Fruit fly (Drosophila melanogaster): ENCODE results near the gene Dic61B.

The Dic61B gene

DNA sequence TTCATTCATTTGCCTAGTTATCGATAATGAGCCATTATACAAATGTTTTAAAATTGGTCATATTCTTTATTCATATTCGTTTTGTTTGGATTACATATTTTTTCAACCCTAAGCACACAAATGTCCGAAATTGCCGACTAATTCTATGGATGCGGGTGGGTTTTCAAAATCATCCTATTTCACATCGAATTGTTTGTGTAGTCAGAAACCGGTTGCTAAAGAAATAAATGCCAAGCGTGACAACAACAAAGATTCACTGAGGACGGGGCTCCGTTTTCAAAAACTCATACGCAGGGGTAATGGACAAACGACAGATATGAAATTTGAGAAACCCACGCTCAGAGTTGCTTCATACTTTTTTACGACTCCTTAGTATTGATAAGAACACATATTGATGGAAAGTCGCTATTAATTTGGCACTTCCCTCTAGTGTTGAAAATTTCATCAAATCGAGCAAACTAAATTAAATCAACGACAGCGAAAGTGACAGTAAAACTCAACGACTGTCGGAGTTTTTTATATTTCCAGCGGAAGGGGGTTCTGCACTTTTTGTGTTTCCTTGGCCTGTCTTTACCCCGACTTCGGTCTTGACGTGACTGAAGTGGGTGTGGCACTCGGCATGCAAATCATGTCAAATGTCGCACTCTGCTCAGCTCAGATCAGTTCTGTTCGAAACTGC lies 7.2 kb upstream of the Dic61B start:
- TF ChIP-seq tj (GFP tag; optimal IDR thresholded peaks at IDR 0.05) = peak; percentile 7
- no peak for TF ChIP-seq CG7101 (tag; optimal IDR thresholded peaks at IDR 0.05)

DNA sequence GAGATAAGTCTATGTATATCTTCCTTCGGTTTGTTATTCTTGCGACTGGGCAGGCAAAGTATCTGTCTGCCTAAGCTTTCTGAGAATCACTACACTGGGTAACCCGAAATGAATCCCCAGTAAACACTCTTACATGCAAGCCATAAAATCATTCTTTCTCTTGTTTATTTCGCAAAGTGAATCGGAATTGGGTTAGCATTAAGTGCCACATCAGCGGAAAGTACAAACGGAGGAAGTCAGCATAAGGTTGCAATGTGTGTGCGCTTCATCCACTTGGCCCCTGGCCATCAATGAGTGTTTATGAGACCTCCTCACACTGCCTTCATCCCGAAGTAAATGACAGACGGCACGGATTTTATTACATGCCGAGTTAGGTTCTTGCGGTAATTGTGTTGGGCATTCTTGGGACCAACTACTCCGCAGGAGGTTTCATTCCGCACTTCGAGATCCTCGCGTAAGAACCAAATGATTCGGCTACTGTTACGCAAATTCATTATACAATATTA lies 5.3 kb upstream of the Dic61B start:
- TF ChIP-seq tj (GFP tag; optimal IDR thresholded peaks at IDR 0.05) = peak; percentile 98
- no peak for TF ChIP-seq CG7101 (tag; optimal IDR thresholded peaks at IDR 0.05)

DNA sequence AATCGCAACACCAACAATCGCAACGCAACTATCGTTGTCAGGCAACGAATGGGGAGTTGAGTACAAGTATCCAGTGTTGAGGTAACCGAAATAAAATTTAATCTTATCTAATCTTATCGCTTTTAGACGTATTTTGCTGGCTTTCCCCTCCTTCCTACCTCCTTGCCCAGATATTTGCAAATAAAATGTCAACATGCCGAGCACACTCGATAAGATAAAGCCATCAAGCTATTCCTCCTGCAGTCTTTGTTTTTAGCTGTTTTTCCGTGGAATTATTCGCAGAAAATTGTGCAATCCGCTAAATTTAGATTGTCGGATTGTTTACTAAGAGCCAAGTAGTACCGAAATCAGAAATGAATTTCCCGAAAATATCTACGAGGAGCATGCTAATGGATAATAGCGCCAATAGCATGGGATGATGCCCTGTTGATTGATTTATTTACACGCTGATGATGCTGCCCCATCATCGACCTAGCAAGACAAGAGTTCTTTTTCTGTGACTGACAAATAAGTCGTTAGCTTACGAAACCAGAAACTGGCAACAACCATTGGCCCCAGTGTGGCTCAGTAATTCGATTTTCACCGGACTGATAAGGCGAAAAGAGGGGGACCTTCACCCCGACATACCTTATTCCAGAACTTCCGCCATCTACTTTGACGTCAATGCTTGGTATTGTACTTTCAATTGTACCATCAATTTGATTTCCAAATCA lies 4.4 kb upstream of the Dic61B start:
- TF ChIP-seq Clk (GFP tag; optimal IDR thresholded peaks at IDR 0.05) (peak; percentile 4), Crg-1 (GFP tag; optimal IDR thresholded peaks at IDR 0.05) (no peak), CG33017 (tag; optimal IDR thresholded peaks at IDR 0.05) (peak; percentile 70), Hr96 (GFP tag; optimal IDR thresholded peaks at IDR 0.05) (no peak), CG11617 (GFP tag; optimal IDR thresholded peaks at IDR 0.05) (peak; percentile 31), ovo (GFP tag; optimal IDR thresholded peaks at IDR 0.05) (peak; percentile 30), Mnt (GFP tag; optimal IDR thresholded peaks at IDR 0.05) (peak; percentile 58), CG5204 (GFP tag; optimal IDR thresholded peaks at IDR 0.05) (no peak), cnc (optimal IDR thresholded peaks at IDR 0.05) (no peak), pad (GFP tag; optimal IDR thresholded peaks at IDR 0.05) (no peak), toe (GFP tag; optimal IDR thresholded peaks at IDR 0.05) (no peak), bab1 (GFP tag; optimal IDR thresholded peaks at IDR 0.05) (no peak), cic (GFP tag; optimal IDR thresholded peaks at IDR 0.05) (peak; percentile 88), CG14711 (tag; optimal IDR thresholded peaks at IDR 0.05) (no peak), CG12768 (GFP tag; optimal IDR thresholded peaks at IDR 0.05) (peak; percentile 19), CG1620 (GFP tag; optimal IDR thresholded peaks at IDR 0.05) (no peak), kay (GFP tag; ENCODE audit: borderline replicate concordance) (peak; percentile 96), CG7045 (GFP tag; optimal IDR thresholded peaks at IDR 0.05) (peak; percentile 19), CG7101 (tag; optimal IDR thresholded peaks at IDR 0.05) (peak; percentile 59), tj (GFP tag; optimal IDR thresholded peaks at IDR 0.05) (no peak)

DNA sequence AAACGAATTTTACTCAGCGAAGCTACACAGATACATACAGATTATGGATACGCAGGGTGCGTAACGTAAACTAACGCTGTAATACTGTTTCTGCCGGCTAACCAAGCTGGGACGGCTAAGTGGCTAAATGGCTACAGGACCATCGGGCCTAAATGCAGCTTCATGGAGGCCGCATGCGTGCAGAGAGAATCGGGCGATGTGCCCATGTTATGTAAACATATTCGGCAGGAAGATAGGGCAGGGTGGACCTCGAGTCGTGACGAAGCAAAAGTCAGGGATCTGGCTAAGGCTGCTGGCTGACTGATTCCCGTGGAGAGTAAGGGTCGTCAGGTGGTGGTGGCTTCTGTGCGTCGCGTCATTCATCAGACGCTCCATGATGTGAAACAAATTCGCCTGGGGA lies 1.3 kb upstream of the Dic61B start:
- TF ChIP-seq CG14711 (tag; optimal IDR thresholded peaks at IDR 0.05) = no peak

DNA sequence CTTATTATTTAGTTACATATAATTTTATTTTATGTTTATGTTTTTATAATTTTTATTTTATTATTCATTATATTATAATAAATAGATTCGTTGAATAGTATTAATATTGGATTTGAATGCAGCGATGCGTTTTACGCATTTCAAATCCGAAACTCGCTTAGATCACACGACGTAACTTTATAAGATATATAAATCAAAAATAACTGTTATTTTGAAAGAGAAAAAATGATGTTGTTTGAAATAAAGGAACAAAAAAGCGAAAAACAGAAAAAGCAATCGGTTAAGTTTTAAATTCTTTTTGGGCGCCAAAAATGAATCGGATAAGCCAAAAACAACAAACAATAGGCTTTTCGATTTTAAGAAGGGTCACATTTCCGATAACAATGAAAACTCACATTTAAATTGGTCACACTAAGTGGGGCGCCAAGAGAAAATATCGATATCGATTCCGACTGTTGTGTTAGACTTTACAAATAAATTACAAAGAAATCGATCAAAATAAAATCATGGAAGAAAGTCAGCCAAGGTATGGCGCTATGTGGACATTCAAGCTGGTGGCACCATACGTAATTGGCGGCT lies 6.3 kb downstream of the Dic61B start, which contains the start of gene CG6845:
CG6845 (plus strand) TSS at position 436 of the 579 bp plus-strand sequence.
- peak; percentile 92 for TF ChIP-seq kay (GFP tag; ENCODE audit: borderline replicate concordance)
- no peak for TF ChIP-seq Mnt (GFP tag; optimal IDR thresholded peaks at IDR 0.05)
- TF ChIP-seq bab1 (GFP tag; optimal IDR thresholded peaks at IDR 0.05) = peak; percentile 51
- peak; percentile 19 for TF ChIP-seq cic (GFP tag; optimal IDR thresholded peaks at IDR 0.05)

DNA sequence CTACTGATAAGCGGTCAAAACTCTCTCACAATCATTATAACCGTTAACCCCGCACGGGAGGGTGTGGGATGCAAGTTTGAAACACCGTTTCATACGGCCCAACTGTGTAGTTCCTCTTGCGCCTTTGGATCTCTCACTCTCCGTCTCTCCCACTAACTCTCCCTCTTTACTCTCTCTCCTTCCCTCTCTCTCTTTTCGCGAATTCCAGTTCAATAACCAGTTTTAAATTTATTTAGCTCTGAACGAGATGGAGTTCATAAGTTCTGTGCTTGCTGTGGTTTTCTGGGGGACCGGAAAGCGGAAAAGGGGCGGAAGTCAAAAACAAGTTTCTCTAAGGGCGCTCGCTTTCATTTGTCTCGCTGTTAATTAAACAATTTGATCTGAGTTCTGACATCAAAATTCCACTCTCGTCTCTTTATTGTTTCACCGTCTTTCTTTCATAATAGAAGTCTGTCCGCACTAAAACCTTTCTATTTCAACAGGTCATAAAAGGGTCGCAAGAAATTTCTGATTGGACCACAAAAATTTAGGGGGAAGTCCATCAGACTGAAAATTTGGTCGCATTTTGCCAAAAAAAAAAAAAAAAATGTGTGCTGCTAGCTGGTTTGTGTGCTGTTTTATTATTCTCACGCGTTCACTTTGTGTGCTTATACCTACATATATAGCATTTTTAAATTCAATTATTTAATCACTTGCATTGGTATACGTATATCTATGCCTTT lies 11.4 kb downstream of the Dic61B start:
- TF ChIP-seq pad (GFP tag; optimal IDR thresholded peaks at IDR 0.05) (peak; percentile 95), CG5204 (GFP tag; optimal IDR thresholded peaks at IDR 0.05) (no peak), CG14711 (tag; optimal IDR thresholded peaks at IDR 0.05) (no peak), CG7101 (tag; optimal IDR thresholded peaks at IDR 0.05) (no peak), cic (GFP tag; optimal IDR thresholded peaks at IDR 0.05) (no peak), Mnt (GFP tag; optimal IDR thresholded peaks at IDR 0.05) (no peak), Hr96 (GFP tag; optimal IDR thresholded peaks at IDR 0.05) (no peak), toe (GFP tag; optimal IDR thresholded peaks at IDR 0.05) (no peak), ovo (GFP tag; optimal IDR thresholded peaks at IDR 0.05) (peak; percentile 91), CG33017 (tag; optimal IDR thresholded peaks at IDR 0.05) (no peak), CG12768 (GFP tag; optimal IDR thresholded peaks at IDR 0.05) (no peak)

Measured in whole organism, adult.